Worm (Caenorhabditis elegans): ENCODE results near the gene rpc-25.

ce11 chrV:10178166-10178565 is 28.2 kb downstream of the rpc-25 start:
- TF ChIP-seq ref-1 (GFP tag; conservative IDR thresholded peaks at IDR 0.05) (no peak), klf-2 (GFP tag; conservative IDR thresholded peaks at IDR 0.05) (no peak), tab-1 (GFP tag; IDR thresholded peaks at IDR 0.05) (no peak), ztf-23 (GFP tag; IDR thresholded peaks at IDR 0.05) (no peak), cog-1 (tag; optimal IDR thresholded peaks at IDR 0.05) (peak; percentile 46), flt-1 (GFP tag; IDR thresholded peaks at IDR 0.05) (no peak), med-1 (GFP tag; optimal IDR thresholded peaks at IDR 0.05; ENCODE audit: insufficient read depth) (no peak)

All from whole organism, midembryonic.